Worm (Caenorhabditis elegans) whole organism, L2 larva: Measurements from ENCODE around the gene nhr-149.

Experiments
- F13H6.1 ChIP-seq: sonication (generic microtip); optimal IDR thresholded peaks from 2 replicates; lab custom pipeline; 2016; ENCODE audit warnings: missing genetic modification characterization, missing compliant biosample characterization
- R02D3.7 ChIP-seq: fragments of 150-350 bp; optimal IDR thresholded peaks from 2 replicates; lab custom pipeline; 2014; ENCODE audit warnings: missing biosample characterization, missing genetic modification characterization
- aly-2 ChIP-seq: fragments of 150-350 bp; optimal IDR thresholded peaks from 2 replicates; lab custom pipeline; 2014; ENCODE audit warnings: missing biosample characterization, missing genetic modification characterization
- ama-1 ChIP-seq: fragments of 150-350 bp; optimal IDR thresholded peaks from 2 replicates; lab custom pipeline; 2018; ENCODE audit warnings: inconsistent platforms
- crh-2 ChIP-seq: sonication (generic microtip); optimal IDR thresholded peaks from 2 replicates; lab custom pipeline; 2017; ENCODE audit warnings: missing biosample characterization, missing genetic modification characterization
- egl-27 ChIP-seq: sonication (generic microtip); optimal IDR thresholded peaks from 3 replicates; lab custom pipeline; 2017; ENCODE audit warnings: missing biosample characterization, missing genetic modification reagents, missing genetic modification characterization
- mdl-1 ChIP-seq, 2 experiments: fragments of 150-350 bp in 1 of 2; sonication (generic microtip) in 1 of 2; optimal IDR thresholded peaks; 2 replicates each; lab custom pipeline; 2017; ENCODE audit warnings: missing biosample characterization in 2 of 2, missing genetic modification characterization in 2 of 2
- nhr-11 ChIP-seq: fragments of 150-350 bp; optimal IDR thresholded peaks from 2 replicates; lab custom pipeline; 2014; ENCODE audit warnings: missing biosample characterization, missing genetic modification characterization
- skn-1 ChIP-seq: sonication (generic microtip); optimal IDR thresholded peaks from 2 replicates; lab custom pipeline; 2017; ENCODE audit warnings: missing biosample characterization, missing genetic modification characterization
- sma-9 ChIP-seq, 2 experiments: fragments of 150-350 bp in 1 of 2; sonication (generic microtip) in 1 of 2; optimal IDR thresholded peaks; 2 replicates each; lab custom pipeline; 2014 to 2016; ENCODE audit warnings: missing genetic modification characterization in 2 of 2, mild to moderate bottlenecking in 1 of 2, missing biosample characterization in 1 of 2, missing compliant biosample characterization in 1 of 2, missing genetic modification reagents in 1 of 2, moderate library complexity in 1 of 2
- unc-62 ChIP-seq: fragments of 150-350 bp; optimal IDR thresholded peaks from 2 replicates; lab custom pipeline; 2014; ENCODE audit warnings: missing biosample characterization, missing genetic modification reagents, missing genetic modification characterization
- zag-1 ChIP-seq: fragments of 150-350 bp; optimal IDR thresholded peaks from 2 replicates; lab custom pipeline; 2014; ENCODE audit warnings: missing biosample characterization, missing genetic modification characterization

- TF ChIP-seq ama-1 (lab: Kevin White, UChicago) = no peak
- TF ChIP-seq unc-62 (GFP tag; lab: Kevin White, UChicago) = no peak
- TF ChIP-seq crh-2 (tag; lab: Kevin White, UChicago) = no peak
- TF ChIP-seq zag-1 (tag; lab: Kevin White, UChicago) = no peak
- no peak for TF ChIP-seq nhr-11
- no peak for TF ChIP-seq egl-27 (tag; lab: Kevin White, UChicago)
- no peak for TF ChIP-seq sma-9 (GFP tag; optimal IDR thresholded peaks at IDR 0.05; lab: Kevin White, UChicago)
- no peak for TF ChIP-seq sma-9 (tag; optimal IDR thresholded peaks at IDR 0.05; lab: Kevin White, UChicago)
- no peak for TF ChIP-seq aly-2 (tag; lab: Kevin White, UChicago)
- no peak for TF ChIP-seq mdl-1 (tag; optimal IDR thresholded peaks at IDR 0.05; lab: Kevin White, UChicago)
- TF ChIP-seq F13H6.1 (tag; lab: Kevin White, UChicago) = no peak
- TF ChIP-seq skn-1 (tag; lab: Kevin White, UChicago) = no peak
- TF ChIP-seq R02D3.7 (tag; lab: Kevin White, UChicago) = no peak
Measured at ce11 chrV:7298463-7298862, 51.0 kb downstream of the nhr-149 start, which contains the start of gene F07G11.3.
